Fruit fly (Drosophila melanogaster) whole organism, prepupa: ENCODE results near the gene CG15880.

Experiments used
- Blimp-1 ChIP-seq: fragments of 200-800 bp; sonication (Bioruptor generic); optimal IDR thresholded peaks from 3 replicates; lab custom pipeline; 2017; ENCODE audit warnings: missing biosample characterization, missing genetic modification characterization, mild to moderate bottlenecking, moderate library complexity, missing genetic modification reagents
- CG10631 ChIP-seq: fragments of 200-800 bp; sonication (Bioruptor generic); optimal IDR thresholded peaks from 2 replicates; lab custom pipeline; 2016; ENCODE audit warnings: missing biosample characterization, missing genetic modification characterization
- CG10669 ChIP-seq: fragments of 200-800 bp; sonication (Bioruptor generic); optimal IDR thresholded peaks from 3 replicates; lab custom pipeline; 2018; ENCODE audit warnings: missing biosample characterization, mild to moderate bottlenecking, missing genetic modification characterization, moderate library complexity
- CG11294 ChIP-seq: fragments of 200-800 bp; sonication (Bioruptor generic); IDR thresholded peaks from 2 replicates; pipeline ENCODE4 v1.3.6; 2022; ENCODE audit warnings: missing biosample characterization, missing genetic modification characterization
- CG11762 ChIP-seq: fragments of 200-800 bp; sonication (Bioruptor generic); optimal IDR thresholded peaks from 3 replicates; lab custom pipeline; 2016; ENCODE audit warnings: missing biosample characterization, missing genetic modification characterization; ENCODE audit not compliant: insufficient read depth
- CG11902 ChIP-seq: fragments of 200-800 bp; sonication (Bioruptor generic); optimal IDR thresholded peaks from 3 replicates; lab custom pipeline; 2016; ENCODE audit warnings: missing biosample characterization, missing genetic modification characterization
- CG15336 ChIP-seq: fragments of 200-800 bp; sonication (Bioruptor generic); IDR thresholded peaks from 2 replicates; pipeline ENCODE4 v1.3.6; 2022; ENCODE audit warnings: missing biosample characterization, missing genetic modification characterization
- CG1621 ChIP-seq: fragments of 200-800 bp; sonication (Bioruptor generic); optimal IDR thresholded peaks from 3 replicates; lab custom pipeline; 2018; ENCODE audit warnings: missing biosample characterization, mild to moderate bottlenecking, missing genetic modification characterization
- CG16779 ChIP-seq: fragments of 200-800 bp; sonication (Bioruptor generic); optimal IDR thresholded peaks from 3 replicates; lab custom pipeline; 2017; ENCODE audit warnings: missing biosample characterization, mild to moderate bottlenecking, missing genetic modification characterization
- CG3032 ChIP-seq: fragments of 200-800 bp; optimal IDR thresholded peaks from 2 replicates; lab custom pipeline; 2019; ENCODE audit warnings: missing biosample characterization, mild to moderate bottlenecking, missing genetic modification characterization, moderate library complexity
- CG31627 ChIP-seq: fragments of 200-800 bp; sonication (Bioruptor generic); optimal IDR thresholded peaks from 3 replicates; lab custom pipeline; 2016; ENCODE audit warnings: missing biosample characterization, missing genetic modification characterization
- CG32006 ChIP-seq: fragments of 200-800 bp; sonication (Bioruptor generic); optimal IDR thresholded peaks from 3 replicates; lab custom pipeline; 2017; ENCODE audit warnings: missing biosample characterization, mild to moderate bottlenecking, missing genetic modification characterization
- CG34406 ChIP-seq: fragments of 200-800 bp; sonication (Bioruptor generic); optimal IDR thresholded peaks from 3 replicates; lab custom pipeline; 2016; ENCODE audit warnings: missing biosample characterization, missing genetic modification characterization
- CG3919 ChIP-seq: fragments of 200-800 bp; sonication (Bioruptor generic); optimal IDR thresholded peaks from 3 replicates; lab custom pipeline; 2016; ENCODE audit warnings: missing biosample characterization, missing genetic modification characterization
- CG6163 ChIP-seq: fragments of 200-800 bp; sonication (Bioruptor generic); IDR thresholded peaks from 3 replicates; pipeline ENCODE4 v1.3.6; 2022; ENCODE audit warnings: missing biosample characterization, missing genetic modification characterization
- CG6276 ChIP-seq: fragments of 200-800 bp; sonication (Bioruptor generic); optimal IDR thresholded peaks from 2 replicates; lab custom pipeline; 2017; ENCODE audit warnings: missing biosample characterization, mild to moderate bottlenecking, missing genetic modification characterization
- CG6792 ChIP-seq: fragments of 200-800 bp; sonication (Bioruptor generic); optimal IDR thresholded peaks from 3 replicates; lab custom pipeline; 2016; ENCODE audit warnings: missing biosample characterization, missing genetic modification characterization
- CG7368 ChIP-seq: fragments of 200-800 bp; sonication (Bioruptor generic); optimal IDR thresholded peaks from 3 replicates; lab custom pipeline; 2016; ENCODE audit warnings: missing biosample characterization, missing genetic modification characterization
- CG8119 ChIP-seq: fragments of 200-800 bp; sonication (Bioruptor generic); IDR thresholded peaks from 3 replicates; pipeline ENCODE4 v1.3.6; 2022; ENCODE audit warnings: missing biosample characterization, missing genetic modification characterization
- CG8319 ChIP-seq: fragments of 200-800 bp; sonication (Bioruptor generic); optimal IDR thresholded peaks from 3 replicates; lab custom pipeline; 2016; ENCODE audit warnings: missing biosample characterization, missing genetic modification characterization
- CG8632 ChIP-seq: fragments of 200-800 bp; sonication (Bioruptor generic); optimal IDR thresholded peaks from 3 replicates; lab custom pipeline; 2016; ENCODE audit warnings: missing biosample characterization, missing genetic modification characterization
- CG9139 ChIP-seq: fragments of 200-800 bp; sonication (Bioruptor generic); optimal IDR thresholded peaks from 3 replicates; lab custom pipeline; 2017; ENCODE audit warnings: missing biosample characterization, mild to moderate bottlenecking, missing genetic modification characterization
- Eip78C ChIP-seq: fragments of 200-800 bp; sonication (Bioruptor generic); peaks from one replicate; lab custom pipeline; 2016; ENCODE audit warnings: missing biosample characterization, missing genetic modification characterization
- Eip93F ChIP-seq: fragments of 200-800 bp; sonication (Bioruptor generic); optimal IDR thresholded peaks from 2 replicates; lab custom pipeline; 2016; ENCODE audit warnings: missing biosample characterization, mild to moderate bottlenecking, missing genetic modification characterization
- Ets96B ChIP-seq: fragments of 200-800 bp; optimal IDR thresholded peaks from 2 replicates; lab custom pipeline; 2019; ENCODE audit warnings: missing biosample characterization, mild to moderate bottlenecking, missing genetic modification characterization, moderate library complexity
- Hr38 ChIP-seq: sonication (Bioruptor generic); optimal IDR thresholded peaks from 2 replicates; lab custom pipeline; 2016; ENCODE audit warnings: missing biosample characterization, missing genetic modification characterization
- Hr39 ChIP-seq: fragments of 200-800 bp; sonication (Bioruptor generic); optimal IDR thresholded peaks from 2 replicates; lab custom pipeline; 2016; ENCODE audit warnings: missing biosample characterization, missing genetic modification characterization
- Hr4 ChIP-seq: fragments of 200-800 bp; sonication (Bioruptor generic); optimal IDR thresholded peaks from 3 replicates; lab custom pipeline; 2016; ENCODE audit warnings: missing biosample characterization, missing genetic modification characterization
- Lpt ChIP-seq: fragments of 200-800 bp; sonication (Bioruptor generic); optimal IDR thresholded peaks from 3 replicates; lab custom pipeline; 2016; ENCODE audit warnings: missing biosample characterization, missing genetic modification characterization
- Met ChIP-seq: fragments of 200-800 bp; sonication (Bioruptor generic); optimal IDR thresholded peaks from 3 replicates; lab custom pipeline; 2016; ENCODE audit warnings: missing biosample characterization, missing genetic modification characterization
- OdsH ChIP-seq: fragments of 200-800 bp; sonication (Bioruptor generic); optimal IDR thresholded peaks from 3 replicates; lab custom pipeline; 2016; ENCODE audit warnings: missing biosample characterization, missing genetic modification characterization
- Smox ChIP-seq: fragments of 200-800 bp; sonication (Bioruptor generic); optimal IDR thresholded peaks from 3 replicates; lab custom pipeline; 2016; ENCODE audit warnings: missing biosample characterization, missing genetic modification characterization
- Sox102F ChIP-seq: fragments of 200-800 bp; sonication (Bioruptor generic); optimal IDR thresholded peaks from 2 replicates; lab custom pipeline; 2016; ENCODE audit warnings: missing biosample characterization, mild to moderate bottlenecking, missing genetic modification characterization
- Sox14 ChIP-seq: fragments of 200-800 bp; sonication (Bioruptor generic); optimal IDR thresholded peaks from 3 replicates; lab custom pipeline; 2016; ENCODE audit warnings: missing biosample characterization, missing genetic modification characterization
- Sox15 ChIP-seq: fragments of 200-800 bp; sonication (Bioruptor generic); optimal IDR thresholded peaks from 3 replicates; lab custom pipeline; 2016; ENCODE audit warnings: missing biosample characterization, missing genetic modification characterization
- achi ChIP-seq: fragments of 200-800 bp; sonication (Bioruptor generic); optimal IDR thresholded peaks from 3 replicates; lab custom pipeline; 2016; ENCODE audit warnings: missing biosample characterization, missing genetic modification characterization
- acj6 ChIP-seq: fragments of 200-800 bp; sonication (Bioruptor generic); optimal IDR thresholded peaks from 3 replicates; lab custom pipeline; 2016; ENCODE audit warnings: missing biosample characterization, missing genetic modification characterization
- cyc ChIP-seq: fragments of 200-800 bp; sonication (Bioruptor generic); optimal IDR thresholded peaks from 3 replicates; lab custom pipeline; 2016; ENCODE audit warnings: missing biosample characterization, missing genetic modification characterization
- dac ChIP-seq: fragments of 200-800 bp; sonication (Bioruptor generic); optimal IDR thresholded peaks from 2 replicates; lab custom pipeline; 2017; ENCODE audit warnings: missing biosample characterization, mild to moderate bottlenecking, missing genetic modification characterization
- dsx ChIP-seq: fragments of 200-800 bp; optimal IDR thresholded peaks from 3 replicates; lab custom pipeline; 2019; ENCODE audit warnings: missing biosample characterization, mild to moderate bottlenecking, missing genetic modification characterization, moderate library complexity; ENCODE audit not compliant: poor library complexity, severe bottlenecking
- eg ChIP-seq: fragments of 200-800 bp; sonication (Bioruptor generic); IDR thresholded peaks from 3 replicates; pipeline ENCODE4 v1.3.6; 2022; ENCODE audit warnings: missing biosample characterization, missing genetic modification characterization
- esn ChIP-seq: fragments of 200-800 bp; sonication (Bioruptor generic); optimal IDR thresholded peaks from 2 replicates; lab custom pipeline; 2016; ENCODE audit warnings: missing biosample characterization, mild to moderate bottlenecking, missing genetic modification characterization, moderate library complexity
- fd85E ChIP-seq: fragments of 200-800 bp; sonication (Bioruptor generic); optimal IDR thresholded peaks from 3 replicates; lab custom pipeline; 2016; ENCODE audit warnings: missing biosample characterization, missing genetic modification characterization
- fkh ChIP-seq: fragments of 200-800 bp; sonication (Bioruptor generic); optimal IDR thresholded peaks from 3 replicates; lab custom pipeline; 2017; ENCODE audit warnings: missing biosample characterization, mild to moderate bottlenecking, missing genetic modification characterization, moderate library complexity
- lz ChIP-seq: fragments of 200-800 bp; sonication (Bioruptor generic); optimal IDR thresholded peaks from 3 replicates; lab custom pipeline; 2016; ENCODE audit warnings: missing biosample characterization, missing genetic modification characterization
- net ChIP-seq: fragments of 200-800 bp; sonication (Bioruptor generic); optimal IDR thresholded peaks from 3 replicates; lab custom pipeline; 2016; ENCODE audit warnings: missing biosample characterization, missing genetic modification characterization
- pdm3 ChIP-seq: fragments of 200-800 bp; sonication (Bioruptor generic); optimal IDR thresholded peaks from 3 replicates; lab custom pipeline; 2016; ENCODE audit warnings: missing biosample characterization, missing genetic modification characterization
- salr ChIP-seq, 2 experiments: fragments of 200-800 bp; sonication (Bioruptor generic); optimal IDR thresholded peaks; 3 replicates each; lab custom pipeline; 2016 to 2018; ENCODE audit warnings: missing biosample characterization in 2 of 2, missing genetic modification characterization in 2 of 2, mild to moderate bottlenecking in 1 of 2
- ss ChIP-seq, 2 experiments: fragments of 200-800 bp; sonication (Bioruptor generic); optimal IDR thresholded peaks; 2 replicates in 1 of 2; 3 replicates in 1 of 2; lab custom pipeline; 2017 to 2018; ENCODE audit warnings: mild to moderate bottlenecking in 2 of 2, missing biosample characterization in 2 of 2, missing genetic modification characterization in 2 of 2, moderate library complexity in 1 of 2
- topi ChIP-seq: fragments of 200-800 bp; sonication (Bioruptor generic); optimal IDR thresholded peaks from 3 replicates; lab custom pipeline; 2016; ENCODE audit warnings: missing biosample characterization, missing genetic modification characterization
- vri ChIP-seq: fragments of 200-800 bp; sonication (Bioruptor generic); optimal IDR thresholded peaks from 3 replicates; lab custom pipeline; 2016; ENCODE audit warnings: missing biosample characterization, mild to moderate bottlenecking, missing genetic modification characterization

CG15880 gene

dm6 chr2L:856690-857488, 39.1 kb upstream of the CG15880 start:
- no peak for TF ChIP-seq CG3032 (tag; lab: Kevin White, UChicago)
- no peak for TF ChIP-seq ss (GFP tag; optimal IDR thresholded peaks at IDR 0.05; lab: Kevin White, UChicago)
- TF ChIP-seq Sox102F: no peak
- TF ChIP-seq CG7368 (GFP tag; lab: Kevin White, UChicago): peak; percentile 41
- TF ChIP-seq dac (GFP tag; lab: Kevin White, UChicago): no peak
- peak; percentile 54 for TF ChIP-seq pdm3 (GFP tag; lab: Kevin White, UChicago)
- TF ChIP-seq topi (GFP tag; lab: Kevin White, UChicago): peak; percentile 28
- TF ChIP-seq CG8319 (GFP tag; lab: Kevin White, UChicago): peak; percentile 4
- TF ChIP-seq lz (GFP tag; lab: Kevin White, UChicago): peak; percentile 1
- peak; percentile 16 for TF ChIP-seq cyc (GFP tag; lab: Kevin White, UChicago)
- peak; percentile 23 for TF ChIP-seq CG10631 (GFP tag; lab: Kevin White, UChicago)
- no peak for TF ChIP-seq Hr38 (GFP tag; lab: Kevin White, UChicago)
- TF ChIP-seq CG1621 (tag; lab: Kevin White, UChicago): peak; percentile 12
- TF ChIP-seq CG8632: peak; percentile 37
- TF ChIP-seq CG8119 (GFP tag; lab: Robert Waterston, UW): peak; percentile 37; the same call in 1 of the 3 replicates
- TF ChIP-seq CG6163 (GFP tag; lab: Robert Waterston, UW): peak; percentile 73
- peak; percentile 24 for TF ChIP-seq CG6276 (GFP tag; lab: Kevin White, UChicago)
- TF ChIP-seq CG34406 (GFP tag; lab: Kevin White, UChicago): peak; percentile 46
- no peak for TF ChIP-seq CG9139 (GFP tag; lab: Kevin White, UChicago)
- no peak for TF ChIP-seq CG11294 (GFP tag; lab: Robert Waterston, UW)
- no peak for TF ChIP-seq CG10669
- TF ChIP-seq fd85E (GFP tag; lab: Kevin White, UChicago): no peak
- TF ChIP-seq fkh: peak; percentile 20
- TF ChIP-seq Hr39 (GFP tag; lab: Kevin White, UChicago): peak; percentile 40
- peak; percentile 28 for TF ChIP-seq Hr4 (GFP tag; lab: Kevin White, UChicago)
- TF ChIP-seq Met (GFP tag; lab: Kevin White, UChicago): peak; percentile 19
- TF ChIP-seq Eip78C (GFP tag; lab: Kevin White, UChicago): peak; percentile 81
- TF ChIP-seq Sox14 (GFP tag; lab: Kevin White, UChicago): peak; percentile 16
- TF ChIP-seq CG11762 (GFP tag; lab: Kevin White, UChicago): no peak
- TF ChIP-seq OdsH (GFP tag; lab: Kevin White, UChicago): peak; percentile 17
- no peak for TF ChIP-seq Eip93F
- no peak for TF ChIP-seq salr (GFP tag; optimal IDR thresholded peaks at IDR 0.05; lab: Kevin White, UChicago)
- TF ChIP-seq vri (GFP tag; lab: Kevin White, UChicago): no peak
- no peak for TF ChIP-seq dsx (GFP tag; lab: Kevin White, UChicago)
- TF ChIP-seq acj6: peak; percentile 29
- TF ChIP-seq Smox (GFP tag; lab: Kevin White, UChicago): no peak
- TF ChIP-seq eg (GFP tag; lab: Robert Waterston, UW): peak; percentile 74
- TF ChIP-seq CG6792 (GFP tag; lab: Kevin White, UChicago): peak; percentile 24
- peak; percentile 14 for TF ChIP-seq Lpt (GFP tag; lab: Kevin White, UChicago)
- no peak for TF ChIP-seq CG16779 (tag; lab: Kevin White, UChicago)
- TF ChIP-seq CG11902 (GFP tag; lab: Kevin White, UChicago): peak; percentile 47
- peak; percentile 37 for TF ChIP-seq achi
- no peak for TF ChIP-seq Blimp-1
- 0 out of 2 replicates have a peak, but pooled peaks have one; percentile 35 for TF ChIP-seq CG15336 (GFP tag; lab: Robert Waterston, UW)
- TF ChIP-seq CG3919 (GFP tag; lab: Kevin White, UChicago): peak; percentile 47
- peak; percentile 36 for TF ChIP-seq Ets96B (tag; lab: Kevin White, UChicago)
- TF ChIP-seq Sox15 (GFP tag; lab: Kevin White, UChicago): peak; percentile 17
- peak; percentile 28 for TF ChIP-seq esn (GFP tag; lab: Kevin White, UChicago)
- TF ChIP-seq net (GFP tag; lab: Kevin White, UChicago): peak; percentile 5
- TF ChIP-seq CG32006 (GFP tag; lab: Kevin White, UChicago): peak; percentile 36
- TF ChIP-seq CG31627 (GFP tag; lab: Kevin White, UChicago): peak; percentile 3
